In genomic region chrIII:3699275-3699674, ce11 we compare ENCODE assay signal across 4 worm cellular contexts.
TF ChIP-seq lines count a peak whose summit lies in the region.

Gene cyn-9 (minus strand): TSS chrIII:3699640.

TF ChIP-seq in whole organism, L2 larva, 48 proteins besides CTCF, POLR2A, EP300 and RAD21:
- TF ChIP-seq nhr-21 (tag; optimal IDR thresholded peaks at IDR 0.05; lab: Kevin White, UChicago) (peak; percentile 11), ztf-1 (GFP tag; conservative IDR thresholded peaks at IDR 0.05; lab: Robert Waterston, UW) (no peak)

TF ChIP-seq in whole organism, L3 larva, 47 proteins besides CTCF, POLR2A, EP300 and RAD21:
- TF ChIP-seq nhr-23 (tag; optimal IDR thresholded peaks at IDR 0.05; lab: Kevin White, UChicago) (peak; percentile 54), lin-39 (tag; optimal IDR thresholded peaks at IDR 0.05; lab: Kevin White, UChicago) (no peak), nhr-43 (tag; optimal IDR thresholded peaks at IDR 0.05; lab: Kevin White, UChicago; ENCODE audit: poor library complexity, severe bottlenecking) (peak; percentile 26), pha-4 (tag; optimal IDR thresholded peaks at IDR 0.05; lab: Kevin White, UChicago) (no peak), lin-15B (tag; optimal IDR thresholded peaks at IDR 0.05; lab: Kevin White, UChicago) (no peak), ceh-28 (tag; optimal IDR thresholded peaks at IDR 0.05; lab: Kevin White, UChicago) (peak; percentile 25), daf-12 (tag; optimal IDR thresholded peaks at IDR 0.05; lab: Kevin White, UChicago) (no peak), fkh-2 (tag; optimal IDR thresholded peaks at IDR 0.05; lab: Kevin White, UChicago) (no peak), nhr-237 (tag; optimal IDR thresholded peaks at IDR 0.05; lab: Kevin White, UChicago) (no peak), fkh-10 (GFP tag; optimal IDR thresholded peaks at IDR 0.05; lab: Kevin White, UChicago) (no peak)

TF ChIP-seq in whole organism, L4 larva, 104 proteins besides CTCF, POLR2A, EP300 and RAD21:
- TF ChIP-seq madf-5 (GFP tag; IDR thresholded peaks at IDR 0.05; lab: Robert Waterston, UW), result no peak
- TF ChIP-seq jun-1 (tag; optimal IDR thresholded peaks at IDR 0.05; lab: Kevin White, UChicago), result no peak
- no peak for TF ChIP-seq hlh-30 (tag; optimal IDR thresholded peaks at IDR 0.05; lab: Kevin White, UChicago; ENCODE audit: insufficient read depth)
- no peak for TF ChIP-seq ztf-7 (tag; optimal IDR thresholded peaks at IDR 0.05; lab: Kevin White, UChicago)
- 0 out of 2 replicates have a peak, but pooled peaks have one; percentile 22 for TF ChIP-seq Y75B8A.6 (GFP tag; IDR thresholded peaks at IDR 0.05; lab: Robert Waterston, UW)
- no peak for TF ChIP-seq rbr-2 (tag; optimal IDR thresholded peaks at IDR 0.05; lab: Kevin White, UChicago)
- TF ChIP-seq nhr-237 (tag; optimal IDR thresholded peaks at IDR 0.05; lab: Kevin White, UChicago), result no peak
- no peak for TF ChIP-seq zfp-2 (tag; optimal IDR thresholded peaks at IDR 0.05; lab: Kevin White, UChicago)
- TF ChIP-seq lin-38 (GFP tag; IDR thresholded peaks at IDR 0.05; lab: Robert Waterston, UW), result peak; percentile 46
- no peak for TF ChIP-seq egl-27 (tag; optimal IDR thresholded peaks at IDR 0.05; lab: Kevin White, UChicago)
- no peak for TF ChIP-seq ZK337.2 (GFP tag; IDR thresholded peaks at IDR 0.05; lab: Robert Waterston, UW)
- TF ChIP-seq lin-13 (GFP tag; optimal IDR thresholded peaks at IDR 0.05; lab: Kevin White, UChicago), result no peak
- TF ChIP-seq arid-1 (GFP tag; conservative IDR thresholded peaks at IDR 0.05; lab: Robert Waterston, UW), result 0 out of 2 replicates have a peak, but pooled peaks have one; percentile 10
- TF ChIP-seq daf-12 (tag; optimal IDR thresholded peaks at IDR 0.05; lab: Kevin White, UChicago), result no peak
- TF ChIP-seq T26A8.4 (GFP tag; IDR thresholded peaks at IDR 0.05; lab: Robert Waterston, UW), result peak; percentile 66
- no peak for TF ChIP-seq lsy-2 (tag; optimal IDR thresholded peaks at IDR 0.05; lab: Kevin White, UChicago)
- TF ChIP-seq F26F4.8 (GFP tag; conservative IDR thresholded peaks at IDR 0.05; lab: Robert Waterston, UW), result no peak
- TF ChIP-seq duxl-1 (tag; optimal IDR thresholded peaks at IDR 0.05; lab: Kevin White, UChicago; ENCODE audit: poor library complexity), result peak; percentile 70
- TF ChIP-seq nhr-102 (tag; optimal IDR thresholded peaks at IDR 0.05; lab: Kevin White, UChicago), result no peak
- no peak for TF ChIP-seq nhr-25 (tag; optimal IDR thresholded peaks at IDR 0.05; lab: Kevin White, UChicago; ENCODE audit: borderline replicate concordance, insufficient read depth)
- no peak for TF ChIP-seq zip-2 (tag; optimal IDR thresholded peaks at IDR 0.05; lab: Kevin White, UChicago)
- TF ChIP-seq spr-3 (GFP tag; optimal IDR thresholded peaks at IDR 0.05; lab: Kevin White, UChicago), result no peak

TF ChIP-seq in whole organism, young adult, 124 proteins besides CTCF, POLR2A, EP300 and RAD21:
- no peak for TF ChIP-seq let-526 (GFP tag; IDR thresholded peaks at IDR 0.05; lab: Robert Waterston, UW)
- TF ChIP-seq nhr-179 (tag; optimal IDR thresholded peaks at IDR 0.05; lab: Kevin White, UChicago), result no peak
- TF ChIP-seq egl-18 (GFP tag; IDR thresholded peaks at IDR 0.05; lab: Robert Waterston, UW), result no peak
- no peak for TF ChIP-seq ets-4 (GFP tag; optimal IDR thresholded peaks at IDR 0.05; lab: Kevin White, UChicago)
- no peak for TF ChIP-seq cebp-2 (GFP tag; IDR thresholded peaks at IDR 0.05; lab: Robert Waterston, UW)
- TF ChIP-seq xnd-1 (tag; optimal IDR thresholded peaks at IDR 0.05; lab: Kevin White, UChicago), result no peak
- no peak for TF ChIP-seq hlh-26 (GFP tag; conservative IDR thresholded peaks at IDR 0.05; lab: Robert Waterston, UW)
- no peak for TF ChIP-seq ceh-40 (GFP tag; IDR thresholded peaks at IDR 0.05; lab: Robert Waterston, UW)
- no peak for TF ChIP-seq mel-28 (tag; optimal IDR thresholded peaks at IDR 0.05; lab: Kevin White, UChicago; ENCODE audit: borderline replicate concordance)
- no peak for TF ChIP-seq aptf-2 (GFP tag; conservative IDR thresholded peaks at IDR 0.05; lab: Robert Waterston, UW)
- TF ChIP-seq snpc-1.1 (tag; optimal IDR thresholded peaks at IDR 0.05; lab: Kevin White, UChicago; ENCODE audit: insufficient read depth), result no peak
- TF ChIP-seq F22D6.2 (tag; optimal IDR thresholded peaks at IDR 0.05; lab: Kevin White, UChicago), result no peak
- TF ChIP-seq nfya-2 (GFP tag; IDR thresholded peaks at IDR 0.05; lab: Robert Waterston, UW), result no peak
- TF ChIP-seq zfh-2 (GFP tag; conservative IDR thresholded peaks at IDR 0.05; lab: Robert Waterston, UW), result no peak
- TF ChIP-seq attf-5 (GFP tag; optimal IDR thresholded peaks at IDR 0.05; lab: Kevin White, UChicago), result no peak
- TF ChIP-seq ztf-3 (GFP tag; optimal IDR thresholded peaks at IDR 0.05; lab: Kevin White, UChicago), result peak; percentile 37
- TF ChIP-seq hmg-1.2 (GFP tag; IDR thresholded peaks at IDR 0.05; lab: Robert Waterston, UW), result no peak
- TF ChIP-seq madf-8 (GFP tag; conservative IDR thresholded peaks at IDR 0.05; lab: Robert Waterston, UW), result no peak
- TF ChIP-seq lin-35 (GFP tag; optimal IDR thresholded peaks at IDR 0.05; lab: Kevin White, UChicago), result no peak
- TF ChIP-seq cebp-1 (GFP tag; IDR thresholded peaks at IDR 0.05; lab: Robert Waterston, UW), result no peak
- TF ChIP-seq cebp-1 (tag; optimal IDR thresholded peaks at IDR 0.05; lab: Kevin White, UChicago), result peak; percentile 3
- TF ChIP-seq Y79H2A.3 (GFP tag; conservative IDR thresholded peaks at IDR 0.05; lab: Robert Waterston, UW), result no peak
- no peak for TF ChIP-seq nfyb-1 (GFP tag; IDR thresholded peaks at IDR 0.05; lab: Robert Waterston, UW)
- no peak for TF ChIP-seq F23B12.7 (tag; optimal IDR thresholded peaks at IDR 0.05; lab: Kevin White, UChicago; ENCODE audit: insufficient read depth)
- TF ChIP-seq madf-3 (GFP tag; IDR thresholded peaks at IDR 0.05; lab: Robert Waterston, UW), result no peak
- no peak for TF ChIP-seq lin-40 (tag; optimal IDR thresholded peaks at IDR 0.05; lab: Kevin White, UChicago)
- peak; percentile 33 for TF ChIP-seq athp-1 (tag; optimal IDR thresholded peaks at IDR 0.05; lab: Kevin White, UChicago)
- TF ChIP-seq lsl-1 (GFP tag; optimal IDR thresholded peaks at IDR 0.05; lab: Kevin White, UChicago), result no peak
- no peak for TF ChIP-seq ztf-28 (GFP tag; IDR thresholded peaks at IDR 0.05; lab: Robert Waterston, UW)
- TF ChIP-seq ama-1 (optimal IDR thresholded peaks at IDR 0.05; lab: Kevin White, UChicago), result no peak
- no peak for TF ChIP-seq ama-1 (GFP tag; optimal IDR thresholded peaks at IDR 0.05; lab: Kevin White, UChicago)
- no peak for TF ChIP-seq ztf-6 (GFP tag; IDR thresholded peaks at IDR 0.05; lab: Robert Waterston, UW)
- peak; percentile 3 for TF ChIP-seq hrde-1 (tag; optimal IDR thresholded peaks at IDR 0.05; lab: Kevin White, UChicago; ENCODE audit: borderline replicate concordance)
- TF ChIP-seq F49E8.2 (tag; optimal IDR thresholded peaks at IDR 0.05; lab: Kevin White, UChicago; ENCODE audit: insufficient read depth), result no peak
- no peak for TF ChIP-seq lir-1 (GFP tag; conservative IDR thresholded peaks at IDR 0.05; lab: Robert Waterston, UW)
- no peak for TF ChIP-seq fkh-3 (tag; optimal IDR thresholded peaks at IDR 0.05; lab: Kevin White, UChicago)
- peak; percentile 56; the same call in 1 of the 2 replicates for TF ChIP-seq ekl-4 (GFP tag; IDR thresholded peaks at IDR 0.05; lab: Robert Waterston, UW)
- TF ChIP-seq hsf-1 (GFP tag; IDR thresholded peaks at IDR 0.05; lab: Robert Waterston, UW), result 0 out of 2 replicates have a peak, but pooled peaks have one; percentile 20
- TF ChIP-seq rcor-1 (GFP tag; IDR thresholded peaks at IDR 0.05; lab: Robert Waterston, UW), result no peak
- no peak for TF ChIP-seq rec-8 (tag; optimal IDR thresholded peaks at IDR 0.05; lab: Kevin White, UChicago)
- no peak for TF ChIP-seq ceh-27 (GFP tag; optimal IDR thresholded peaks at IDR 0.05; lab: Kevin White, UChicago)
- TF ChIP-seq lin-54 (GFP tag; optimal IDR thresholded peaks at IDR 0.05; lab: Kevin White, UChicago), result peak; percentile 32
- TF ChIP-seq F10E7.11 (tag; optimal IDR thresholded peaks at IDR 0.05; lab: Kevin White, UChicago), result no peak
- no peak for TF ChIP-seq atf-7 (tag; optimal IDR thresholded peaks at IDR 0.05; lab: Kevin White, UChicago)
- TF ChIP-seq attf-6 (GFP tag; IDR thresholded peaks at IDR 0.05; lab: Robert Waterston, UW), result no peak
- 0 out of 2 replicates have a peak, but pooled peaks have one; percentile 21 for TF ChIP-seq F39B2.1 (GFP tag; IDR thresholded peaks at IDR 0.05; lab: Robert Waterston, UW)
- TF ChIP-seq T07F8.4 (tag; optimal IDR thresholded peaks at IDR 0.05; lab: Kevin White, UChicago), result no peak
- no peak for TF ChIP-seq rpc-1 (optimal IDR thresholded peaks at IDR 0.05; lab: Kevin White, UChicago)
- no peak for TF ChIP-seq rpc-1 (tag; optimal IDR thresholded peaks at IDR 0.05; lab: Kevin White, UChicago)
- no peak for TF ChIP-seq attf-3 (GFP tag; conservative IDR thresholded peaks at IDR 0.05; lab: Robert Waterston, UW)
- no peak for TF ChIP-seq snpc-4 (GFP tag; optimal IDR thresholded peaks at IDR 0.05; lab: Kevin White, UChicago)
- TF ChIP-seq snpc-4 (tag; optimal IDR thresholded peaks at IDR 0.05; lab: Kevin White, UChicago), result no peak
- no peak for TF ChIP-seq madf-10 (tag; optimal IDR thresholded peaks at IDR 0.05; lab: Kevin White, UChicago)
